Worm (Caenorhabditis elegans) whole organism, mixed stage, embryonic: ENCODE results near the gene F55C12.2.

Experiments used
- M03D4.4 ChIP-seq: sonication (generic microtip); optimal IDR thresholded peaks from 2 replicates; lab custom pipeline; 2017; ENCODE audit warnings: mild to moderate bottlenecking, missing genetic modification characterization, missing compliant biosample characterization
- bed-3 ChIP-seq: fragments of 200-800 bp; sonication (Bioruptor generic); optimal IDR thresholded peaks from 3 replicates; lab custom pipeline; 2018; ENCODE audit warnings: mild to moderate bottlenecking, missing genetic modification characterization, moderate library complexity, missing compliant biosample characterization
- blmp-1 ChIP-seq: fragments of 150-350 bp; optimal IDR thresholded peaks from 2 replicates; lab custom pipeline; 2014; ENCODE audit warnings: missing biosample characterization, missing genetic modification characterization
- ceh-39 ChIP-seq: fragments of 150-350 bp; optimal IDR thresholded peaks from 2 replicates; lab custom pipeline; 2014; ENCODE audit warnings: missing biosample characterization, missing genetic modification characterization
- elt-1 ChIP-seq: sonication (generic microtip); optimal IDR thresholded peaks from 2 replicates; lab custom pipeline; 2017; ENCODE audit warnings: missing genetic modification characterization, mild to moderate bottlenecking, missing compliant biosample characterization, antibody characterized with exemption, moderate library complexity, borderline replicate concordance; ENCODE audit not compliant: insufficient read depth
- elt-3 ChIP-seq: fragments of 150-350 bp; optimal IDR thresholded peaks from 2 replicates; lab custom pipeline; 2014; ENCODE audit warnings: missing biosample characterization, missing genetic modification characterization
- hlh-1 ChIP-seq: fragments of 150-350 bp; optimal IDR thresholded peaks from 2 replicates; lab custom pipeline; 2014; ENCODE audit warnings: missing biosample characterization, missing genetic modification reagents, missing genetic modification characterization
- lin-13 ChIP-seq: fragments of 150-350 bp; optimal IDR thresholded peaks from 2 replicates; lab custom pipeline; 2014; ENCODE audit warnings: missing biosample characterization, missing genetic modification characterization
- lin-32 ChIP-seq: fragments of 200-800 bp; sonication (Bioruptor generic); optimal IDR thresholded peaks from 2 replicates; lab custom pipeline; 2018; ENCODE audit warnings: mild to moderate bottlenecking, missing genetic modification characterization, missing compliant biosample characterization
- lsy-2 ChIP-seq: fragments of 150-350 bp; optimal IDR thresholded peaks from 2 replicates; lab custom pipeline; 2014; ENCODE audit warnings: missing biosample characterization, missing genetic modification characterization
- mab-5 ChIP-seq: fragments of 150-350 bp; optimal IDR thresholded peaks from 2 replicates; lab custom pipeline; 2014; ENCODE audit warnings: missing biosample characterization, missing genetic modification characterization
- mep-1 ChIP-seq: fragments of 150-350 bp; optimal IDR thresholded peaks from 2 replicates; lab custom pipeline; 2017; ENCODE audit warnings: missing biosample characterization, missing genetic modification reagents, missing genetic modification characterization, inconsistent platforms
- mls-2 ChIP-seq: sonication (generic microtip); optimal IDR thresholded peaks from 2 replicates; lab custom pipeline; 2016; ENCODE audit warnings: mild to moderate bottlenecking, missing genetic modification characterization, moderate library complexity, missing compliant biosample characterization
- nhr-12 ChIP-seq: fragments of 150-350 bp; optimal IDR thresholded peaks from 2 replicates; lab custom pipeline; 2014; ENCODE audit warnings: missing biosample characterization, missing genetic modification characterization
- nhr-2 ChIP-seq: fragments of 150-350 bp; optimal IDR thresholded peaks from 2 replicates; lab custom pipeline; 2014; ENCODE audit warnings: missing biosample characterization, missing genetic modification characterization
- nhr-237 ChIP-seq: fragments of 150-350 bp; optimal IDR thresholded peaks from 2 replicates; lab custom pipeline; 2014; ENCODE audit warnings: missing biosample characterization, missing genetic modification characterization
- nhr-28 ChIP-seq: fragments of 150-350 bp; optimal IDR thresholded peaks from 2 replicates; lab custom pipeline; 2014; ENCODE audit warnings: missing biosample characterization, missing genetic modification characterization
- sem-2 ChIP-seq: fragments of 200-800 bp; sonication (Bioruptor generic); optimal IDR thresholded peaks from 2 replicates; lab custom pipeline; 2018; ENCODE audit warnings: mild to moderate bottlenecking, missing genetic modification characterization, missing compliant biosample characterization
- sptf-1 ChIP-seq: sonication (generic microtip); optimal IDR thresholded peaks from 2 replicates; lab custom pipeline; 2017; ENCODE audit warnings: mild to moderate bottlenecking, missing genetic modification characterization, moderate library complexity, missing compliant biosample characterization
- unc-120 ChIP-seq: sonication (generic microtip); optimal IDR thresholded peaks from 2 replicates; lab custom pipeline; 2017; ENCODE audit warnings: missing genetic modification characterization, missing compliant biosample characterization; ENCODE audit not compliant: poor library complexity, severe bottlenecking
- unc-62 ChIP-seq: fragments of 150-350 bp; optimal IDR thresholded peaks from 2 replicates; lab custom pipeline; 2014; ENCODE audit warnings: missing biosample characterization, missing genetic modification reagents, missing genetic modification characterization
- zip-8 ChIP-seq: fragments of 150-350 bp; optimal IDR thresholded peaks from 2 replicates; lab custom pipeline; 2014; ENCODE audit warnings: missing biosample characterization, missing genetic modification characterization
- ztf-11 ChIP-seq: fragments of 150-350 bp; optimal IDR thresholded peaks from 2 replicates; lab custom pipeline; 2014; ENCODE audit warnings: missing biosample characterization, missing genetic modification characterization

F55C12.2 gene

DNA sequence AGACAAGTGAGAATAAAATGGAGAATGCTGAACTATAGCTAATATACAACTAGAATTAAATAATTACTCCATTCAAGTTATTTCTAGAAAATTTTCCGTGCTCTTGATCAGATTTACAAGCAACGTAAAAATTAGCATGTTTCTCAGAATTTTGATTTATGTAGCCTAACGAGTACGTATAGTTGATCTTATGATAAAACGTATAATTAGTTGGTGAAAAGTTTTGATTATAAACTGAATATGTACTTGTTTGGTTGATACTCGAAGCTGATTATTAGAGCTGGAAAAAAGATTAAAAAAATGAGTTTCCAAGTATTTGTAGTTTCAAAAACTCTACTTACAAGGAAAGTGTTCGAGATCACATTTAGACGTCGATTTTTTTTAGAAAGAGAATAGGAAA, 19.9 kb downstream of the F55C12.2 start:
- TF ChIP-seq lin-32 (GFP tag; lab: Kevin White, UChicago) (no peak), elt-3 (no peak), zip-8 (tag; lab: Kevin White, UChicago) (no peak), nhr-12 (tag; lab: Kevin White, UChicago) (no peak)

DNA sequence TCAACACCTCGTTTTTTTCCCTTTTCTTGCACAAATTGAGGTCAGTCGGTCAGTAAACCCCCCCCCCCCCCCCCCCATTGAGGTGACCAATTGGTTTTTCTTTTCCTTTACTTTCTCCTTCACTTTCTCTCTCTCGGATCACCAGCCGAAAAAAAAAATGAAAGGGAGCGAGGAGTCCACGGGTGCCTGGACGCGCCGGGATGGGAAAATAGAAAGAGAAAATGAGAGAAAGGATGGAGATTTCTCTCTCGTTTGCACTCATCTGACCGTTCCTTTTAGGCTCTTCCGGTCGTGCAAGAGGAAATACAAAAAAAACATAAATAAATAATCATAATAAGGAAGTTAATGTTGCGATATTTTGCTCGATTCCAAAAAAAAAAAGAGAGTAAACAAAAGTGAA, 22.5 kb downstream of the F55C12.2 start:
- no peak for TF ChIP-seq mep-1 (tag; lab: Kevin White, UChicago)
- TF ChIP-seq sptf-1 (tag; lab: Kevin White, UChicago), result no peak
- TF ChIP-seq ceh-39 (tag; lab: Kevin White, UChicago), result no peak
- peak; percentile 53 for TF ChIP-seq blmp-1 (tag; lab: Kevin White, UChicago)
- no peak for TF ChIP-seq elt-1 (tag; lab: Kevin White, UChicago)
- TF ChIP-seq bed-3 (GFP tag; lab: Kevin White, UChicago), result no peak
- TF ChIP-seq sem-2 (GFP tag; lab: Kevin White, UChicago), result no peak
- no peak for TF ChIP-seq lin-13

DNA sequence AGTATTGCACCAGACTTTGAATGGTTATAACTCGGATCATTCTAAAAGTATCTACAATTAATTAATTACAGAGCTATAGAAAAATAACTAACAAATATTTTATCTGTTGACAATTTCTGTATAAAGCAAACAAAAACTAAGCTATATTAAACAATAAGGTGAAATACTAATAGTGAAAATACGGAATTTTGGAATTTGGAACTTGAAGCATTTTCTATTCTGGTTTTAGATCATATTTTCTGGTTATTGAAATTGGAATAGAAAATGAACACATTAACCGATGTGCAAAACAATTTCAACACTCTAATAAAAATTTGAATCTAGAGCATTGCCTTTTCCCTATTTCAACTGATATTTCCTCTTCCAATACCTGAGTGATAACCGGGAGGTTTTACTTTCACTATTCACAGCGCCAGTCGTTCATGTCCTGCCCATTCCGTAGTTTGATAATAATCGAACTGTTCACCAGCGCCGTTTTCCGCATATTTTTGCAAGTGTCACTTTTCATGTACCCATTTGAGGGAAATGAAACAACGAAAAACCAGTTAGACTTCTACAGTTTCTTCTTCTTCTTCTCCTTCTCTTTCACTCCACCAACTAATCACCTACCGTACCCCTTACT, 23.4 kb downstream of the F55C12.2 start:
- no peak for TF ChIP-seq elt-3
- no peak for TF ChIP-seq mab-5
- TF ChIP-seq ceh-39 (tag; lab: Kevin White, UChicago), result no peak
- TF ChIP-seq bed-3 (GFP tag; lab: Kevin White, UChicago), result no peak
- no peak for TF ChIP-seq mls-2 (tag; lab: Kevin White, UChicago)
- TF ChIP-seq lsy-2 (tag; lab: Kevin White, UChicago), result no peak
- TF ChIP-seq unc-120 (tag; lab: Kevin White, UChicago), result no peak
- TF ChIP-seq zip-8 (tag; lab: Kevin White, UChicago), result no peak
- no peak for TF ChIP-seq nhr-237 (tag; lab: Kevin White, UChicago)
- no peak for TF ChIP-seq nhr-2 (tag; lab: Kevin White, UChicago)
- no peak for TF ChIP-seq unc-62 (GFP tag; lab: Kevin White, UChicago)
- no peak for TF ChIP-seq sem-2 (GFP tag; lab: Kevin White, UChicago)

DNA sequence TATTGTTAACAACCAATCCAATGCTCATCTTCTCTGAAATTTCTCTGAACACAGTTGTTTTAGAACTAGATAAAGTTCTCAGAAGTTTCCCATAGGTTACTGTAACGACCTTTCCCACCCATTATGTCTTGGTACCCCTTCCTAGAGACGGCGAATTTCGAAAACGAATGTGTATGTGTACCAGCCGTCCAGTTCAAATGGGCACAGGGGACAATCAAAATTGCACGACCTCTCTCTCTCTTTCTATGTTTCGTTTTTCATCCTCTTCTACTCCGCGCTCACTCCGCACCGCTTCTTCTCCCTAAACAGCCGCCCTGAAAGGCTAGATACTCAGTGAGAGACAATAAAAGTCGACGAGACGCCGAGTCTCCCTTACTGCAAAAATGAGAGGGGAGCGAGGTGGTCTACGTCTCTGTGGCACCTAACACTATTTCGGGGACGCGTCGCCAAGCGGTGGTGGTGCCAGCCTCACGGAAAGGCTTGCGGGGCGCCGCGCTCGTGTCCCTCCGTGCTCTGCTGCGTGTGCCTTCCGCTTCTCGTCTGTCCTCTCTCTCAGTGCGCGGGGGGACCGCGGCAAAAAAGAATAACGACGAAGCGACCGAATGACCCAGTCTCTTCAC, 24.9 kb downstream of the F55C12.2 start:
- no peak for TF ChIP-seq nhr-12 (tag; lab: Kevin White, UChicago)
- TF ChIP-seq lin-32 (GFP tag; lab: Kevin White, UChicago), result peak; percentile 4
- peak; percentile 36 for TF ChIP-seq sptf-1 (tag; lab: Kevin White, UChicago)

DNA sequence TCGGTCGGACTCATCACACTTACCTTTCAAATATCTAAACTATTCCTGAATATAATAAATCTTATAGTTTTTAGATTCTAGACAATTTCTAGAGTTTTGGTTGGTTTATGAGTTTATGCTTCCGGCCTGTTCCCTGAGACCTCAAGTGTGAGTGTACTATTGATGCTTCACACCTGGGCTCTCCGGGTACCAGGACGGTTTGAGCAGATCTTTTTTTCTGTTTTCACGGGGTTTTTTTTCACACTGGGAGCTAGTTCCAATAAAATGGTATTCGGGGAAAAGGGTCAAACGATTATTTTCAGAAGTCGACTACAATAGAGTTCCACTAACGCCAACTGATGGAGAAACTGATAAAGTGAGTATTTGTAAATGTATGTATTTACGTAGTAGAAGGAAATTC, 25.5 kb downstream of the F55C12.2 start:
- no peak for TF ChIP-seq mab-5
- TF ChIP-seq, all 35 proteins: peak for 0

DNA sequence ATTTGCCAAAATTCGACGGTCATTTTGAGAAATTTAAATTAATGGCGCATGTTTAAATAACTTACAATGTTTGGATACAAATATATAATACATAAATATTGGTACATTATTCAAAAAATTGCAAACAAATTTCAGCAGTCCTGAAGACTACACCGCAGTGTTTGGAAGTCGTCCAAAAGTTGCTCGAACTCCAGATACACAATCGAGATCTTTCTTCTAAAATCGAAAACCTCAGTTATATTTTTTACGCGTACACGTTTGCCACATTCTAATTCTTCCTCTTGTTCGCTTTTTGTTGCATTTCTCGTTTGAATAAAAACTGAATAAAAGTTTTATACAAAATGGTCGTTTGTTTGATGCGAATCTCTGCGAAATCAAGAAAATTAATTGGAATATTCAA, 27.6 kb downstream of the F55C12.2 start, which contains the start of gene tsp-18:
Gene tsp-18, plus strand, starts transcription at position 301 of the 400 bp plus-strand sequence.
- TF ChIP-seq lin-32 (GFP tag; lab: Kevin White, UChicago) (no peak), blmp-1 (tag; lab: Kevin White, UChicago) (no peak), nhr-28 (tag; lab: Kevin White, UChicago) (no peak), ztf-11 (tag; lab: Kevin White, UChicago) (no peak), ceh-39 (tag; lab: Kevin White, UChicago) (no peak)

DNA sequence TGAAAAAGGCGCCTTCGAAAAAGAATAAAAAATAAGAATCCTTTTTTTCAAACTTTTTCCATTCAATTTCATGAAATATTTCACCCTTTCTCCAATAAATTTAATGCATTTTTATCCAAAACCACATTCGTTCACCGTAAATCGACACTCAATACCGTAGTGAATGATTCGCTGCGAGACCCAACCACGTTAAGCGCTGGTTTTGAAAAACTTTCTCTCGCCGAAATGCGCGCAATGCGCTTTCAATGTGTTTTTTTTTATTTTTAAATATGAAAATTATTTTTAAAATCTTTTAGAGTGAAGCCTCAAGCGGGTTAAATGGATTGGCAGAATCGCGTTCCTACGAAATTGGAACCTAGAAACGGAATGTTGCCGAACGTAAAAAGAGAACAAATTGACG, 29.7 kb downstream of the F55C12.2 start, which contains the start of gene F59G1.8:
Gene F59G1.8, plus strand, starts transcription at position 293 of the 400 bp plus-strand sequence.
- TF ChIP-seq zip-8 (tag; lab: Kevin White, UChicago), result no peak
- peak; percentile 46 for TF ChIP-seq lsy-2 (tag; lab: Kevin White, UChicago)

DNA sequence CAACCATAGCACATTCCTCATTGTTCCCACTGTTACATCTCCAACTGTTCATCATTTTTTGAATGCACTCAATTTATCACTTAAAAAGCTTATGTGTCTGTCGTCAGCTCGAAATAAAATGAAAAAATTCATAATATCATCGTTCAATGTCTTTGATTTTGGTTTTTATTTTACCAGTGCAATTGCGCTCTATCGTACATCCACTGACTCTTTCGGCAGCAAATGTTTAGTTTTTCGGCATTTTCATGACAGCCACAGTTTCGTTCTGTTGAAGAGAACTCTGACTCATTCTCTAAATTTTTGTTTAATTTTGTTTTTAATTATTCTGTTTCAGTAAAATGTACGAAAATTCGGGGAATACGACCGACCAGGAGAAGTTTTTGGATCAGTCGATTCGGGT, 30.9 kb downstream of the F55C12.2 start, which contains the start of gene vps-35:
Gene vps-35, plus strand, starts transcription at position 335 of the 400 bp plus-strand sequence.
- TF ChIP-seq unc-62 (GFP tag; lab: Kevin White, UChicago) (peak; percentile 3), hlh-1 (tag; lab: Kevin White, UChicago) (peak; percentile 23), mep-1 (tag; lab: Kevin White, UChicago) (peak; percentile 43), lin-13 (no peak), M03D4.4 (tag; lab: Kevin White, UChicago) (no peak), unc-120 (tag; lab: Kevin White, UChicago) (peak; percentile 35)
